Worm (Caenorhabditis elegans): ENCODE data around the gene C33A11.2.

C33A11.2 gene

ce11 chrX:15382256-15382655 lies 16.5 kb downstream of the C33A11.2 start:
- TF ChIP-seq ham-2 (GFP tag; optimal IDR thresholded peaks at IDR 0.05) (no peak), elt-1 (tag; optimal IDR thresholded peaks at IDR 0.05; ENCODE audit: borderline replicate concordance, insufficient read depth) (peak; percentile 75)

ce11 chrX:15382914-15383313 lies 17.1 kb downstream of the C33A11.2 start:
- TF ChIP-seq hlh-1 (tag; optimal IDR thresholded peaks at IDR 0.05) (peak; percentile 30), zip-8 (tag; optimal IDR thresholded peaks at IDR 0.05) (peak; percentile 54), sem-2 (GFP tag; optimal IDR thresholded peaks at IDR 0.05) (no peak), drap-1 (GFP tag; optimal IDR thresholded peaks at IDR 0.05) (no peak)

DNA sequence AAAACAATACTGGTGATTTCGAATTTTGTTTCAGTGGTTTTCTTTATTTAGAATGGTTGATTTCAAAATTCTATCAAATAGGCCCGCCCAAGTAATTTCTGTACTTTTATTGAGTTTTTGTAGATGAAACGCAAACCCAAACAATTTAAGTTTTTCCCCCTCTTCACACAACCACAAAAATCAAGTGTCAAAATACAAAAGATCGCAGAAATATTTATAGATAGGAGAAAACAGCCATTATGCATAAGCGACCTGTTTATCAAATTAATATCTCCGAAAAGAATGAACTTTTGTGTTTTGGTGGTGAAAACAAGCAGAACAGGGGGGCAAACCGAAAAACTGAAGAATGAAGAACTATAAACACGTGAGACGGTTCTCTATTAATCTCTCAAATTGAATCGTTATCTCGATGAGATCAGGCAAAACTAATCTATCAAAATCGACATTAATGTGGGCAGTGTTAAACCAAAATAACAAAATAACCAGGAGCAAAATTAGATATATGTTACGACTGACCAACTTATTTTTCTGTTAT lies 18.4 kb downstream of the C33A11.2 start:
- no peak for TF ChIP-seq zip-8 (tag; optimal IDR thresholded peaks at IDR 0.05)
- peak; percentile 44 for TF ChIP-seq elt-1 (tag; optimal IDR thresholded peaks at IDR 0.05; ENCODE audit: borderline replicate concordance, insufficient read depth)

- TF ChIP-seq nhr-237 (tag; optimal IDR thresholded peaks at IDR 0.05): no peak
These were observed 19.6 kb downstream of the C33A11.2 start for ce11 chrX:15385379-15385778.

ce11 chrX:15385807-15386349 lies 20.1 kb downstream of the C33A11.2 start:
- no peak for TF ChIP-seq unc-120 (tag; optimal IDR thresholded peaks at IDR 0.05; ENCODE audit: poor library complexity, severe bottlenecking)
- no peak for TF ChIP-seq nhr-76 (tag; optimal IDR thresholded peaks at IDR 0.05)
- TF ChIP-seq bed-3 (GFP tag; optimal IDR thresholded peaks at IDR 0.05): no peak
- no peak for TF ChIP-seq drap-1 (GFP tag; optimal IDR thresholded peaks at IDR 0.05)
- TF ChIP-seq M03D4.4 (tag; optimal IDR thresholded peaks at IDR 0.05): no peak
- no peak for TF ChIP-seq nhr-28 (tag; optimal IDR thresholded peaks at IDR 0.05)
- TF ChIP-seq ceh-39 (tag; optimal IDR thresholded peaks at IDR 0.05): no peak
- no peak for TF ChIP-seq ceh-83 (GFP tag; optimal IDR thresholded peaks at IDR 0.05)
- TF ChIP-seq unc-39 (tag; optimal IDR thresholded peaks at IDR 0.05): no peak
- peak; percentile 11 for TF ChIP-seq sptf-1 (tag; optimal IDR thresholded peaks at IDR 0.05)
- no peak for TF ChIP-seq cnd-1 (tag; optimal IDR thresholded peaks at IDR 0.05)
- no peak for TF ChIP-seq tbx-8 (GFP tag; optimal IDR thresholded peaks at IDR 0.05)
- no peak for TF ChIP-seq lsy-2 (tag; optimal IDR thresholded peaks at IDR 0.05)
- TF ChIP-seq flh-1 (GFP tag; optimal IDR thresholded peaks at IDR 0.05): no peak
- TF ChIP-seq unc-62 (GFP tag; optimal IDR thresholded peaks at IDR 0.05): no peak
- TF ChIP-seq zip-8 (tag; optimal IDR thresholded peaks at IDR 0.05): peak; percentile 42
- TF ChIP-seq mab-5 (tag; optimal IDR thresholded peaks at IDR 0.05): no peak
- TF ChIP-seq ham-2 (GFP tag; optimal IDR thresholded peaks at IDR 0.05): no peak
- no peak for TF ChIP-seq elt-1 (tag; optimal IDR thresholded peaks at IDR 0.05; ENCODE audit: borderline replicate concordance, insufficient read depth)
- no peak for TF ChIP-seq lin-32 (GFP tag; optimal IDR thresholded peaks at IDR 0.05)
- peak; percentile 30 for TF ChIP-seq ces-1 (GFP tag; optimal IDR thresholded peaks at IDR 0.05)
- no peak for TF ChIP-seq elt-3 (tag; optimal IDR thresholded peaks at IDR 0.05)
- no peak for TF ChIP-seq ceh-43 (GFP tag; optimal IDR thresholded peaks at IDR 0.05)
- no peak for TF ChIP-seq nhr-12 (tag; optimal IDR thresholded peaks at IDR 0.05)
- no peak for TF ChIP-seq mep-1 (tag; optimal IDR thresholded peaks at IDR 0.05)
- no peak for TF ChIP-seq mls-2 (tag; optimal IDR thresholded peaks at IDR 0.05)

ce11 chrX:15388259-15388658 lies 22.5 kb downstream of the C33A11.2 start:
- TF ChIP-seq tbx-8 (GFP tag; optimal IDR thresholded peaks at IDR 0.05) (no peak), ces-1 (GFP tag; optimal IDR thresholded peaks at IDR 0.05) (no peak), sptf-1 (tag; optimal IDR thresholded peaks at IDR 0.05) (no peak), cnd-1 (tag; optimal IDR thresholded peaks at IDR 0.05) (no peak), hlh-1 (tag; optimal IDR thresholded peaks at IDR 0.05) (no peak), pha-4 (tag; optimal IDR thresholded peaks at IDR 0.05) (no peak), nhr-28 (tag; optimal IDR thresholded peaks at IDR 0.05) (no peak), ceh-39 (tag; optimal IDR thresholded peaks at IDR 0.05) (no peak), flh-1 (GFP tag; optimal IDR thresholded peaks at IDR 0.05) (no peak)
